Worm (Caenorhabditis elegans) whole organism, L3 larva: ENCODE data around the gene srx-64.

Experiments used
- R02D3.7 ChIP-seq: fragments of 150-350 bp; optimal IDR thresholded peaks from 2 replicates; lab custom pipeline; 2014; ENCODE audit warnings: missing biosample characterization, missing genetic modification characterization
- aly-2 ChIP-seq: fragments of 150-350 bp; optimal IDR thresholded peaks from 2 replicates; lab custom pipeline; 2014; ENCODE audit warnings: missing biosample characterization, missing genetic modification characterization
- ceh-28 ChIP-seq: fragments of 150-350 bp; optimal IDR thresholded peaks from 2 replicates; lab custom pipeline; 2014; ENCODE audit warnings: missing biosample characterization, missing genetic modification reagents, missing genetic modification characterization
- elt-1 ChIP-seq: fragments of 150-350 bp; optimal IDR thresholded peaks from 2 replicates; lab custom pipeline; 2014; ENCODE audit warnings: missing biosample characterization, missing genetic modification characterization
- elt-3 ChIP-seq, 3 experiments: fragments of 150-350 bp in 1 of 3; sonication (generic microtip) in 2 of 3; optimal IDR thresholded peaks; 2 replicates in 2 of 3; 4 replicates in 1 of 3; lab custom pipeline; 2014 to 2017; ENCODE audit warnings: missing biosample characterization in 3 of 3, missing genetic modification characterization in 3 of 3
- fkh-2 ChIP-seq: fragments of 150-350 bp; optimal IDR thresholded peaks from 2 replicates; lab custom pipeline; 2014; ENCODE audit warnings: missing biosample characterization, missing genetic modification reagents, missing genetic modification characterization
- lsy-12 ChIP-seq: sonication (generic microtip); optimal IDR thresholded peaks from 2 replicates; lab custom pipeline; 2016; ENCODE audit warnings: mild to moderate bottlenecking, missing genetic modification characterization, missing compliant biosample characterization
- nfya-1 ChIP-seq: sonication (generic microtip); optimal IDR thresholded peaks from 2 replicates; lab custom pipeline; 2017; ENCODE audit warnings: missing genetic modification characterization, mild to moderate bottlenecking, missing compliant biosample characterization, antibody characterized with exemption, moderate library complexity; ENCODE audit not compliant: insufficient read depth
- nhr-23 ChIP-seq: fragments of 150-350 bp; optimal IDR thresholded peaks from 2 replicates; lab custom pipeline; 2014; ENCODE audit warnings: missing biosample characterization, missing genetic modification reagents, missing genetic modification characterization
- nhr-25 ChIP-seq: sonication (generic microtip); optimal IDR thresholded peaks from 2 replicates; lab custom pipeline; 2017; ENCODE audit warnings: missing biosample characterization, missing genetic modification characterization
- nhr-28 ChIP-seq: fragments of 150-350 bp; optimal IDR thresholded peaks from 2 replicates; lab custom pipeline; 2014; ENCODE audit warnings: missing biosample characterization, missing genetic modification characterization
- nhr-43 ChIP-seq: sonication (generic microtip); optimal IDR thresholded peaks from 2 replicates; lab custom pipeline; 2016; ENCODE audit warnings: mild to moderate bottlenecking, missing genetic modification characterization, missing compliant biosample characterization; ENCODE audit not compliant: poor library complexity, severe bottlenecking
- sea-2 ChIP-seq: fragments of 150-350 bp; sonication (generic microtip); optimal IDR thresholded peaks from 4 replicates; lab custom pipeline; 2014; ENCODE audit warnings: missing biosample characterization, missing genetic modification reagents, missing genetic modification characterization
- tbx-2 ChIP-seq: sonication (generic microtip); optimal IDR thresholded peaks from 2 replicates; lab custom pipeline; 2016; ENCODE audit warnings: mild to moderate bottlenecking, missing genetic modification characterization, missing compliant biosample characterization
- ztf-11 ChIP-seq: fragments of 150-350 bp; optimal IDR thresholded peaks from 2 replicates; lab custom pipeline; 2014; ENCODE audit warnings: missing biosample characterization, missing genetic modification characterization

srx-64 gene

DNA sequence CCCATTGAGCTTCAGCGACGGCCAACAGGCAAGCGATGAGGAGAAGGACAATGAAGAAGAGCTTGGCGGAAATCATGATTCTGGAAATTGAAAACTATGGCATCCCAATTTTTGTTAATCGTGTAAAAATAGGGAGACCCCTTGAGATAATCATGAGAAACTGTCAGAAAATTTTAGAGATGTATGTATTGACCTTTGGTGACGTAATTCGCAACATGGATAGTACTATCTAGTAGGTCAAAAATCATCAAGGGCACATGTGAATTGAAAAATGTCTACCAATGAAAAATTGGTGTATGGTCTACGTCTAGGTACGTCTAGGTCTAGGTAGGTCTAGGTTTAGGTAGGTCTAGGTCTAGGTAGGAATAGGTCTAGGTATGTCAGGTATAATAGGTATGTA, 49.9 kb downstream of the srx-64 start, which contains the start of gene nlp-34:
nlp-34 (minus strand) TSS at position 82 of the 400 bp plus-strand sequence.
- TF ChIP-seq nfya-1 (no peak), nhr-25 (tag; lab: Kevin White, UChicago) (peak; percentile 54), ztf-11 (tag; lab: Kevin White, UChicago) (no peak), R02D3.7 (tag; lab: Kevin White, UChicago) (no peak), aly-2 (no peak), lsy-12 (tag; lab: Kevin White, UChicago) (no peak), nhr-28 (tag; lab: Kevin White, UChicago) (no peak)
- TF ChIP-seq, all 47 proteins: peak for 1

DNA sequence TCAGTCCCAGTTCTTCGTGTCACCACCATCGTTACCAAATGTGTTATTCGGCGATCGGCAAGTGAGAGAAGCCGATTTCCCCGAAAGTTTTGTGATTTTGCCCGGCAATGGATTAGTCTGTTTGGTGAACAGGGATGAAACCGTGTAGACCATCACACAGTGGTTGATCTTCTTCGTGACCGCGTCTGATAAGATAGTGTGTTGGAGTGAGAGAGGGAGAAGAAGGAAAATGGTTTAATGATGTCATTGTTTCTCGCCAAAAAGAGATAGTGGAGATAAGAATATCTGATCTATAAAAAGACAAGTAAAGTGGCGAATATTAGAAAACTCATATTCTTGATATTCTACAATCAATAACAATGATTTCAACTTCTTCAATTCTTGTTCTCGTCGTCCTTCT, 50.6 kb downstream of the srx-64 start, which contains the start of gene nlp-31:
nlp-31 (plus strand) TSS at position 237 of the 400 bp plus-strand sequence.
- TF ChIP-seq fkh-2 (no peak), nhr-25 (tag; lab: Kevin White, UChicago) (peak; percentile 90), nhr-43 (tag; lab: Kevin White, UChicago) (peak; percentile 55), ceh-28 (peak; percentile 43), nhr-23 (tag; lab: Kevin White, UChicago) (peak; percentile 65), elt-3 (tag; optimal IDR thresholded peaks at IDR 0.05; lab: Kevin White, UChicago) (peak; percentile 54 to 94 (median 76)), elt-1 (tag; lab: Kevin White, UChicago) (peak; percentile 21), tbx-2 (tag; lab: Kevin White, UChicago) (peak; percentile 3), sea-2 (GFP tag; lab: Kevin White, UChicago) (no peak)
- TF ChIP-seq, all 47 proteins: peak for 7
